Fruit fly (Drosophila melanogaster) whole organism, prepupa: ENCODE results near the gene CG12177.

ENCODE experiments used
- CG10631 ChIP-seq: fragments of 200-800 bp; sonication (Bioruptor generic); optimal IDR thresholded peaks from 2 replicates; lab custom pipeline; 2016; ENCODE audit warnings: missing biosample characterization, missing genetic modification characterization
- CG10669 ChIP-seq: fragments of 200-800 bp; sonication (Bioruptor generic); optimal IDR thresholded peaks from 3 replicates; lab custom pipeline; 2018; ENCODE audit warnings: missing biosample characterization, mild to moderate bottlenecking, missing genetic modification characterization, moderate library complexity
- CG11294 ChIP-seq: fragments of 200-800 bp; sonication (Bioruptor generic); IDR thresholded peaks from 2 replicates; pipeline ENCODE4 v1.3.6; 2022; ENCODE audit warnings: missing biosample characterization, missing genetic modification characterization
- CG11762 ChIP-seq: fragments of 200-800 bp; sonication (Bioruptor generic); optimal IDR thresholded peaks from 3 replicates; lab custom pipeline; 2016; ENCODE audit warnings: missing biosample characterization, missing genetic modification characterization; ENCODE audit not compliant: insufficient read depth
- CG1621 ChIP-seq: fragments of 200-800 bp; sonication (Bioruptor generic); optimal IDR thresholded peaks from 3 replicates; lab custom pipeline; 2018; ENCODE audit warnings: missing biosample characterization, mild to moderate bottlenecking, missing genetic modification characterization
- CG16779 ChIP-seq: fragments of 200-800 bp; sonication (Bioruptor generic); optimal IDR thresholded peaks from 3 replicates; lab custom pipeline; 2017; ENCODE audit warnings: missing biosample characterization, mild to moderate bottlenecking, missing genetic modification characterization
- CG3032 ChIP-seq: fragments of 200-800 bp; optimal IDR thresholded peaks from 2 replicates; lab custom pipeline; 2019; ENCODE audit warnings: missing biosample characterization, mild to moderate bottlenecking, missing genetic modification characterization, moderate library complexity
- CG31627 ChIP-seq: fragments of 200-800 bp; sonication (Bioruptor generic); optimal IDR thresholded peaks from 3 replicates; lab custom pipeline; 2016; ENCODE audit warnings: missing biosample characterization, missing genetic modification characterization
- CG32006 ChIP-seq: fragments of 200-800 bp; sonication (Bioruptor generic); optimal IDR thresholded peaks from 3 replicates; lab custom pipeline; 2017; ENCODE audit warnings: missing biosample characterization, mild to moderate bottlenecking, missing genetic modification characterization
- CG3919 ChIP-seq: fragments of 200-800 bp; sonication (Bioruptor generic); optimal IDR thresholded peaks from 3 replicates; lab custom pipeline; 2016; ENCODE audit warnings: missing biosample characterization, missing genetic modification characterization
- CG4318 ChIP-seq: fragments of 200-800 bp; sonication (Bioruptor generic); optimal IDR thresholded peaks from 3 replicates; lab custom pipeline; 2017; ENCODE audit warnings: missing biosample characterization, mild to moderate bottlenecking, missing genetic modification characterization
- CG6163 ChIP-seq: fragments of 200-800 bp; sonication (Bioruptor generic); IDR thresholded peaks from 3 replicates; pipeline ENCODE4 v1.3.6; 2022; ENCODE audit warnings: missing biosample characterization, missing genetic modification characterization
- CG6276 ChIP-seq: fragments of 200-800 bp; sonication (Bioruptor generic); optimal IDR thresholded peaks from 2 replicates; lab custom pipeline; 2017; ENCODE audit warnings: missing biosample characterization, mild to moderate bottlenecking, missing genetic modification characterization
- CG6808 ChIP-seq: fragments of 200-800 bp; sonication (Bioruptor generic); optimal IDR thresholded peaks from 3 replicates; lab custom pipeline; 2017; ENCODE audit warnings: missing biosample characterization, missing genetic modification characterization, mild to moderate bottlenecking, moderate library complexity, missing genetic modification reagents
- CG7368 ChIP-seq: fragments of 200-800 bp; sonication (Bioruptor generic); optimal IDR thresholded peaks from 3 replicates; lab custom pipeline; 2016; ENCODE audit warnings: missing biosample characterization, missing genetic modification characterization
- CG8632 ChIP-seq: fragments of 200-800 bp; sonication (Bioruptor generic); optimal IDR thresholded peaks from 3 replicates; lab custom pipeline; 2016; ENCODE audit warnings: missing biosample characterization, missing genetic modification characterization
- CG9139 ChIP-seq: fragments of 200-800 bp; sonication (Bioruptor generic); optimal IDR thresholded peaks from 3 replicates; lab custom pipeline; 2017; ENCODE audit warnings: missing biosample characterization, mild to moderate bottlenecking, missing genetic modification characterization
- Eip75B ChIP-seq: fragments of 200-800 bp; sonication (Bioruptor generic); optimal IDR thresholded peaks from 3 replicates; lab custom pipeline; 2016; ENCODE audit warnings: missing biosample characterization, missing genetic modification characterization
- Eip78C ChIP-seq: fragments of 200-800 bp; sonication (Bioruptor generic); peaks from one replicate; lab custom pipeline; 2016; ENCODE audit warnings: missing biosample characterization, missing genetic modification characterization
- Ets21C ChIP-seq: fragments of 200-800 bp; sonication (Bioruptor generic); optimal IDR thresholded peaks from 3 replicates; lab custom pipeline; 2016; ENCODE audit warnings: missing biosample characterization, missing genetic modification characterization
- Gug ChIP-seq: fragments of 200-800 bp; sonication (Bioruptor generic); IDR thresholded peaks from 2 replicates; pipeline ENCODE4 v1.3.6; 2022; ENCODE audit warnings: missing biosample characterization, missing genetic modification characterization
- Hr38 ChIP-seq: sonication (Bioruptor generic); optimal IDR thresholded peaks from 2 replicates; lab custom pipeline; 2016; ENCODE audit warnings: missing biosample characterization, missing genetic modification characterization
- Hr39 ChIP-seq: fragments of 200-800 bp; sonication (Bioruptor generic); optimal IDR thresholded peaks from 2 replicates; lab custom pipeline; 2016; ENCODE audit warnings: missing biosample characterization, missing genetic modification characterization
- Hr4 ChIP-seq: fragments of 200-800 bp; sonication (Bioruptor generic); optimal IDR thresholded peaks from 3 replicates; lab custom pipeline; 2016; ENCODE audit warnings: missing biosample characterization, missing genetic modification characterization
- Lpt ChIP-seq: fragments of 200-800 bp; sonication (Bioruptor generic); optimal IDR thresholded peaks from 3 replicates; lab custom pipeline; 2016; ENCODE audit warnings: missing biosample characterization, missing genetic modification characterization
- Met ChIP-seq: fragments of 200-800 bp; sonication (Bioruptor generic); optimal IDR thresholded peaks from 3 replicates; lab custom pipeline; 2016; ENCODE audit warnings: missing biosample characterization, missing genetic modification characterization
- OdsH ChIP-seq: fragments of 200-800 bp; sonication (Bioruptor generic); optimal IDR thresholded peaks from 3 replicates; lab custom pipeline; 2016; ENCODE audit warnings: missing biosample characterization, missing genetic modification characterization
- Smox ChIP-seq: fragments of 200-800 bp; sonication (Bioruptor generic); optimal IDR thresholded peaks from 3 replicates; lab custom pipeline; 2016; ENCODE audit warnings: missing biosample characterization, missing genetic modification characterization
- Sox15 ChIP-seq: fragments of 200-800 bp; sonication (Bioruptor generic); optimal IDR thresholded peaks from 3 replicates; lab custom pipeline; 2016; ENCODE audit warnings: missing biosample characterization, missing genetic modification characterization
- achi ChIP-seq: fragments of 200-800 bp; sonication (Bioruptor generic); optimal IDR thresholded peaks from 3 replicates; lab custom pipeline; 2016; ENCODE audit warnings: missing biosample characterization, missing genetic modification characterization
- acj6 ChIP-seq: fragments of 200-800 bp; sonication (Bioruptor generic); optimal IDR thresholded peaks from 3 replicates; lab custom pipeline; 2016; ENCODE audit warnings: missing biosample characterization, missing genetic modification characterization
- cyc ChIP-seq: fragments of 200-800 bp; sonication (Bioruptor generic); optimal IDR thresholded peaks from 3 replicates; lab custom pipeline; 2016; ENCODE audit warnings: missing biosample characterization, missing genetic modification characterization
- eg ChIP-seq: fragments of 200-800 bp; sonication (Bioruptor generic); IDR thresholded peaks from 3 replicates; pipeline ENCODE4 v1.3.6; 2022; ENCODE audit warnings: missing biosample characterization, missing genetic modification characterization
- esn ChIP-seq: fragments of 200-800 bp; sonication (Bioruptor generic); optimal IDR thresholded peaks from 2 replicates; lab custom pipeline; 2016; ENCODE audit warnings: missing biosample characterization, mild to moderate bottlenecking, missing genetic modification characterization, moderate library complexity
- fd59A ChIP-seq: fragments of 200-800 bp; sonication (Bioruptor generic); optimal IDR thresholded peaks from 2 replicates; lab custom pipeline; 2017; ENCODE audit warnings: missing biosample characterization, mild to moderate bottlenecking, missing genetic modification characterization, missing genetic modification reagents
- fd85E ChIP-seq: fragments of 200-800 bp; sonication (Bioruptor generic); optimal IDR thresholded peaks from 3 replicates; lab custom pipeline; 2016; ENCODE audit warnings: missing biosample characterization, missing genetic modification characterization
- fkh ChIP-seq: fragments of 200-800 bp; sonication (Bioruptor generic); optimal IDR thresholded peaks from 3 replicates; lab custom pipeline; 2017; ENCODE audit warnings: missing biosample characterization, mild to moderate bottlenecking, missing genetic modification characterization, moderate library complexity
- lz ChIP-seq: fragments of 200-800 bp; sonication (Bioruptor generic); optimal IDR thresholded peaks from 3 replicates; lab custom pipeline; 2016; ENCODE audit warnings: missing biosample characterization, missing genetic modification characterization
- net ChIP-seq: fragments of 200-800 bp; sonication (Bioruptor generic); optimal IDR thresholded peaks from 3 replicates; lab custom pipeline; 2016; ENCODE audit warnings: missing biosample characterization, missing genetic modification characterization
- pdm3 ChIP-seq: fragments of 200-800 bp; sonication (Bioruptor generic); optimal IDR thresholded peaks from 3 replicates; lab custom pipeline; 2016; ENCODE audit warnings: missing biosample characterization, missing genetic modification characterization
- salr ChIP-seq, 2 experiments: fragments of 200-800 bp; sonication (Bioruptor generic); optimal IDR thresholded peaks; 3 replicates each; lab custom pipeline; 2016 to 2018; ENCODE audit warnings: missing biosample characterization in 2 of 2, missing genetic modification characterization in 2 of 2, mild to moderate bottlenecking in 1 of 2
- spab ChIP-seq: fragments of 200-800 bp; sonication (Bioruptor generic); optimal IDR thresholded peaks from 2 replicates; lab custom pipeline; 2017; ENCODE audit warnings: missing biosample characterization, mild to moderate bottlenecking, missing genetic modification characterization, missing genetic modification reagents
- svp ChIP-seq: fragments of 200-800 bp; sonication (Bioruptor generic); peaks from one replicate; lab custom pipeline; 2016; ENCODE audit warnings: missing biosample characterization, missing genetic modification characterization
- topi ChIP-seq: fragments of 200-800 bp; sonication (Bioruptor generic); optimal IDR thresholded peaks from 3 replicates; lab custom pipeline; 2016; ENCODE audit warnings: missing biosample characterization, missing genetic modification characterization
- vri ChIP-seq: fragments of 200-800 bp; sonication (Bioruptor generic); optimal IDR thresholded peaks from 3 replicates; lab custom pipeline; 2016; ENCODE audit warnings: missing biosample characterization, mild to moderate bottlenecking, missing genetic modification characterization

The CG12177 gene

dm6 chrX:13641115-13641890, 39.0 kb downstream of the CG12177 start (continued):
- peak; percentile 79 for TF ChIP-seq CG11294 (GFP tag; lab: Robert Waterston, UW)
- peak; percentile 19 for TF ChIP-seq CG1621 (tag; lab: Kevin White, UChicago)
- peak; percentile 65 for TF ChIP-seq Hr38 (GFP tag; lab: Kevin White, UChicago)
- peak; percentile 81 for TF ChIP-seq CG31627
- peak; percentile 90 for TF ChIP-seq pdm3 (GFP tag; lab: Kevin White, UChicago)
- TF ChIP-seq CG6808 (GFP tag; lab: Kevin White, UChicago), result peak; percentile 85
- peak; percentile 84 for TF ChIP-seq Eip75B (GFP tag; lab: Kevin White, UChicago)
- TF ChIP-seq CG6163, result peak; percentile 87
- peak; percentile 85 for TF ChIP-seq achi (GFP tag; lab: Kevin White, UChicago)
- peak; percentile 82 for TF ChIP-seq CG4318 (GFP tag; lab: Kevin White, UChicago)

- TF ChIP-seq svp, result peak; percentile 95
- TF ChIP-seq pdm3 (GFP tag; lab: Kevin White, UChicago), result no peak
- TF ChIP-seq Hr38 (GFP tag; lab: Kevin White, UChicago), result no peak
These were observed 39.6 kb downstream of the CG12177 start for dm6 chrX:13640692-13641011.

dm6 chrX:13639998-13640691, 40.2 kb downstream of the CG12177 start:
- TF ChIP-seq CG3032 (peak; percentile 95), CG6276 (peak; percentile 99), Met (peak; percentile 95), eg (peak; percentile 99), Gug (GFP tag; lab: Robert Waterston, UW) (peak; percentile 97), OdsH (GFP tag; lab: Kevin White, UChicago) (peak; percentile 98), Lpt (peak; percentile 98), Hr4 (GFP tag; lab: Kevin White, UChicago) (peak; percentile 99), Ets21C (GFP tag; lab: Kevin White, UChicago) (peak; percentile 91), Sox15 (GFP tag; lab: Kevin White, UChicago) (peak; percentile 95), CG6808 (GFP tag; lab: Kevin White, UChicago) (peak; percentile 94), CG3919 (GFP tag; lab: Kevin White, UChicago) (peak; percentile 99), spab (GFP tag; lab: Kevin White, UChicago) (peak; percentile 97), acj6 (GFP tag; lab: Kevin White, UChicago) (peak; percentile 98), salr (GFP tag; optimal IDR thresholded peaks at IDR 0.05; lab: Kevin White, UChicago) (peak; percentile 96 to 97), CG11762 (GFP tag; lab: Kevin White, UChicago) (peak; percentile 98), fkh (GFP tag; lab: Kevin White, UChicago) (peak; percentile 98), Hr39 (GFP tag; lab: Kevin White, UChicago) (peak; percentile 95), Eip78C (GFP tag; lab: Kevin White, UChicago) (peak; percentile 100), CG6163 (peak; percentile 99), fd59A (GFP tag; lab: Kevin White, UChicago) (peak; percentile 95), net (peak; percentile 99), CG16779 (peak; percentile 97), cyc (peak; percentile 93), Smox (GFP tag; lab: Kevin White, UChicago) (peak; percentile 94), esn (GFP tag; lab: Kevin White, UChicago) (peak; percentile 93), fd85E (GFP tag; lab: Kevin White, UChicago) (peak; percentile 97), svp (peak; percentile 98), vri (GFP tag; lab: Kevin White, UChicago) (peak; percentile 90), CG32006 (peak; percentile 98), CG7368 (GFP tag; lab: Kevin White, UChicago) (peak; percentile 99), CG11294 (GFP tag; lab: Robert Waterston, UW) (peak; percentile 97), CG8632 (GFP tag; lab: Kevin White, UChicago) (peak; percentile 98), lz (GFP tag; lab: Kevin White, UChicago) (peak; percentile 94), topi (GFP tag; lab: Kevin White, UChicago) (peak; percentile 97), Hr38 (GFP tag; lab: Kevin White, UChicago) (peak; percentile 92), CG9139 (GFP tag; lab: Kevin White, UChicago) (peak; percentile 94), CG10669 (GFP tag; lab: Kevin White, UChicago) (peak; percentile 98), CG10631 (GFP tag; lab: Kevin White, UChicago) (peak; percentile 97), pdm3 (GFP tag; lab: Kevin White, UChicago) (peak; percentile 99)
